Worm (Caenorhabditis elegans) whole organism, L1 larva: Measurements from ENCODE around the gene srt-41.

Experiments
- ama-1 ChIP-seq: fragments of 150-350 bp; optimal IDR thresholded peaks from 2 replicates; lab custom pipeline; 2014
- efl-1 ChIP-seq, 4 experiments: fragments of 150-350 bp; optimal IDR thresholded peaks in 3 of 4; peaks in 1 of 4; 1 replicate in 1 of 4; 2 replicates in 3 of 4; lab custom pipeline; 2014; ENCODE audit warnings: missing biosample characterization in 2 of 4, missing genetic modification characterization in 2 of 4, missing genetic modification reagents in 2 of 4
- egl-27 ChIP-seq, 2 experiments: fragments of 150-350 bp in 1 of 2; sonication (generic microtip); optimal IDR thresholded peaks; 3 replicates each; lab custom pipeline; 2017 to 2018; ENCODE audit warnings: missing biosample characterization in 2 of 2, missing genetic modification characterization in 2 of 2, missing genetic modification reagents in 2 of 2
- lin-39 ChIP-seq: fragments of 150-350 bp; optimal IDR thresholded peaks from 2 replicates; lab custom pipeline; 2014; ENCODE audit warnings: missing biosample characterization, missing genetic modification reagents, missing genetic modification characterization
- nhr-11 ChIP-seq: fragments of 150-350 bp; optimal IDR thresholded peaks from 2 replicates; lab custom pipeline; 2014; ENCODE audit warnings: missing biosample characterization, missing genetic modification characterization
- nhr-12 ChIP-seq: sonication (generic microtip); optimal IDR thresholded peaks from 2 replicates; lab custom pipeline; 2017; ENCODE audit warnings: missing biosample characterization, missing genetic modification characterization
- nhr-237 ChIP-seq: fragments of 150-350 bp; optimal IDR thresholded peaks from 2 replicates; lab custom pipeline; 2014; ENCODE audit warnings: missing biosample characterization, missing genetic modification characterization
- nhr-76 ChIP-seq: sonication (generic microtip); optimal IDR thresholded peaks from 2 replicates; lab custom pipeline; 2017; ENCODE audit warnings: missing biosample characterization, missing genetic modification characterization
- nhr-77 ChIP-seq: fragments of 150-350 bp; optimal IDR thresholded peaks from 2 replicates; lab custom pipeline; 2014; ENCODE audit warnings: missing biosample characterization, missing genetic modification characterization
- nhr-90 ChIP-seq: sonication (generic microtip); optimal IDR thresholded peaks from 2 replicates; lab custom pipeline; 2016; ENCODE audit warnings: mild to moderate bottlenecking, missing genetic modification characterization, missing compliant biosample characterization; ENCODE audit not compliant: poor library complexity
- skn-1 ChIP-seq: fragments of 150-350 bp; optimal IDR thresholded peaks from 2 replicates; lab custom pipeline; 2014; ENCODE audit warnings: missing biosample characterization, missing genetic modification characterization
- snpc-4 ChIP-seq: fragments of 150-350 bp; optimal IDR thresholded peaks from 2 replicates; lab custom pipeline; 2014; ENCODE audit warnings: missing biosample characterization, missing genetic modification characterization
- unc-62 ChIP-seq: fragments of 150-350 bp; optimal IDR thresholded peaks from 2 replicates; lab custom pipeline; 2014; ENCODE audit warnings: missing biosample characterization, missing genetic modification reagents, missing genetic modification characterization

ce11 chrV:1751449-1751848 lies 51.5 kb downstream of the srt-41 start, which contains the start of gene srh-199:
- TF ChIP-seq egl-27 (tag; optimal IDR thresholded peaks at IDR 0.05; lab: Kevin White, UChicago) (no peak), nhr-237 (tag; lab: Kevin White, UChicago) (no peak), nhr-11 (tag; lab: Kevin White, UChicago) (no peak), nhr-76 (no peak), nhr-77 (tag; lab: Kevin White, UChicago) (no peak), unc-62 (no peak), ama-1 (no peak), skn-1 (no peak), snpc-4 (tag; lab: Kevin White, UChicago) (no peak), nhr-12 (tag; lab: Kevin White, UChicago) (no peak), nhr-90 (tag; lab: Kevin White, UChicago) (no peak), efl-1 (optimal IDR thresholded peaks at IDR 0.05; lab: Kevin White, UChicago) (no peak), efl-1 (GFP tag; optimal IDR thresholded peaks at IDR 0.05 in 1 of 2; lab: Kevin White, UChicago) (no peak), lin-39 (tag; lab: Kevin White, UChicago) (no peak)
